Fruit fly (Drosophila melanogaster) whole organism, embryonic: ENCODE data around the gene CG16959.

Experiments
- Adf1 ChIP-seq: fragments of 200-800 bp; sonication (Bioruptor generic); IDR thresholded peaks from 2 replicates; pipeline ENCODE4 v1.3.6; 2022; ENCODE audit warnings: missing biosample characterization, missing genetic modification characterization
- CG10462 ChIP-seq: fragments of 200-800 bp; sonication (Bioruptor generic); optimal IDR thresholded peaks from 2 replicates; lab custom pipeline; 2016; ENCODE audit warnings: missing biosample characterization, missing genetic modification characterization
- CG10959 ChIP-seq: fragments of 200-800 bp; sonication (Bioruptor generic); IDR thresholded peaks from 2 replicates; pipeline ENCODE4 v1.3.6; 2022; ENCODE audit warnings: missing biosample characterization, missing genetic modification characterization
- CG11696 ChIP-seq: fragments of 200-800 bp; sonication (Bioruptor generic); IDR thresholded peaks from 2 replicates; pipeline ENCODE4 v1.3.6; 2022; ENCODE audit warnings: missing biosample characterization, missing genetic modification characterization
- CG11723 ChIP-seq: fragments of 200-800 bp; sonication (Bioruptor generic); optimal IDR thresholded peaks from 2 replicates; lab custom pipeline; 2017; ENCODE audit warnings: missing biosample characterization, mild to moderate bottlenecking, missing genetic modification characterization
- CG12071 ChIP-seq: fragments of 200-800 bp; sonication (Bioruptor generic); optimal IDR thresholded peaks from 3 replicates; lab custom pipeline; 2018; ENCODE audit warnings: missing biosample characterization, mild to moderate bottlenecking, missing genetic modification characterization
- CG14710 ChIP-seq: fragments of 200-800 bp; sonication (Bioruptor generic); optimal IDR thresholded peaks from 3 replicates; lab custom pipeline; 2019; ENCODE audit warnings: missing biosample characterization, mild to moderate bottlenecking, missing genetic modification characterization, moderate library complexity
- CG14965 ChIP-seq: fragments of 200-800 bp; sonication (Bioruptor generic); optimal IDR thresholded peaks from 2 replicates; lab custom pipeline; 2016; ENCODE audit warnings: missing biosample characterization, missing genetic modification characterization, borderline replicate concordance
- CG15514 ChIP-seq: fragments of 200-800 bp; sonication (Bioruptor generic); optimal IDR thresholded peaks from 3 replicates; lab custom pipeline; 2017; ENCODE audit warnings: missing biosample characterization, missing genetic modification characterization, mild to moderate bottlenecking, moderate library complexity, missing genetic modification reagents
- CG16863 ChIP-seq: fragments of 200-800 bp; sonication (Bioruptor generic); optimal IDR thresholded peaks from 3 replicates; lab custom pipeline; 2016; ENCODE audit warnings: missing biosample characterization, missing genetic modification characterization
- CG17186 ChIP-seq: fragments of 200-800 bp; sonication (Bioruptor generic); optimal IDR thresholded peaks from 3 replicates; lab custom pipeline; 2017; ENCODE audit warnings: missing biosample characterization, missing genetic modification reagents, missing genetic modification characterization
- CG17612 ChIP-seq: fragments of 200-800 bp; sonication (Bioruptor generic); IDR thresholded peaks from 2 replicates; pipeline ENCODE4 v1.3.6; 2022; ENCODE audit warnings: missing biosample characterization, missing genetic modification characterization
- CG18011 ChIP-seq: fragments of 200-800 bp; sonication (Bioruptor generic); optimal IDR thresholded peaks from 2 replicates; lab custom pipeline; 2017; ENCODE audit warnings: missing biosample characterization, missing genetic modification characterization, mild to moderate bottlenecking, moderate library complexity, missing genotype
- CG18476 ChIP-seq: fragments of 200-800 bp; sonication (Bioruptor generic); optimal IDR thresholded peaks from 2 replicates; lab custom pipeline; 2016; ENCODE audit warnings: missing biosample characterization, mild to moderate bottlenecking, missing genetic modification characterization
- CG18619 ChIP-seq: fragments of 200-800 bp; sonication (Bioruptor generic); optimal IDR thresholded peaks from 3 replicates; lab custom pipeline; 2017; ENCODE audit warnings: missing biosample characterization, mild to moderate bottlenecking, missing genetic modification characterization
- CG32532 ChIP-seq: fragments of 200-800 bp; sonication (Bioruptor generic); IDR thresholded peaks from 2 replicates; pipeline ENCODE4 v1.3.6; 2022; ENCODE audit warnings: missing biosample characterization, missing genetic modification characterization
- CG3407 ChIP-seq: fragments of 200-800 bp; sonication (Bioruptor generic); optimal IDR thresholded peaks from 2 replicates; lab custom pipeline; 2018; ENCODE audit warnings: missing biosample characterization, mild to moderate bottlenecking, missing genetic modification characterization
- CG3995 ChIP-seq: fragments of 200-800 bp; sonication (Bioruptor generic); optimal IDR thresholded peaks from 3 replicates; lab custom pipeline; 2016; ENCODE audit warnings: missing biosample characterization, missing genetic modification characterization
- CG4328 ChIP-seq: fragments of 200-800 bp; sonication (Bioruptor generic); optimal IDR thresholded peaks from 3 replicates; lab custom pipeline; 2017; ENCODE audit warnings: missing biosample characterization, missing genetic modification reagents, missing genetic modification characterization
- CG4730 ChIP-seq: fragments of 200-800 bp; sonication (Bioruptor generic); IDR thresholded peaks from 2 replicates; pipeline ENCODE4 v1.3.6; 2022; ENCODE audit warnings: missing biosample characterization, missing genetic modification characterization
- CG6654 ChIP-seq: fragments of 200-800 bp; sonication (Bioruptor generic); optimal IDR thresholded peaks from 2 replicates; lab custom pipeline; 2017; ENCODE audit warnings: missing biosample characterization, mild to moderate bottlenecking, missing genetic modification characterization
- CG7745 ChIP-seq: fragments of 200-800 bp; sonication (Bioruptor generic); optimal IDR thresholded peaks from 2 replicates; lab custom pipeline; 2018; ENCODE audit warnings: missing biosample characterization, mild to moderate bottlenecking, missing genetic modification characterization, moderate library complexity
- CG8478 ChIP-seq: fragments of >200 bp; optimal IDR thresholded peaks from 2 replicates; lab custom pipeline; 2018
- CTCF ChIP-seq: fragments of 200-800 bp; sonication (Bioruptor generic); optimal IDR thresholded peaks from 2 replicates; lab custom pipeline; 2017; ENCODE audit warnings: missing biosample characterization, mild to moderate bottlenecking, missing genetic modification characterization, moderate library complexity
- D ChIP-seq, 2 experiments: fragments of 200-800 bp in 1 of 2; fragments of >200 bp in 1 of 2; sonication (Bioruptor generic) in 1 of 2; optimal IDR thresholded peaks; 2 replicates in 1 of 2; 3 replicates in 1 of 2; lab custom pipeline; 2017; ENCODE audit warnings: mild to moderate bottlenecking in 1 of 2, missing biosample characterization in 1 of 2, missing genetic modification characterization in 1 of 2, missing genetic modification reagents in 1 of 2
- Dref ChIP-seq: fragments of 200-800 bp; sonication (Bioruptor generic); IDR thresholded peaks from 2 replicates; pipeline ENCODE4 v1.3.6; 2022; ENCODE audit warnings: missing biosample characterization, missing genetic modification characterization
- ERR ChIP-seq: fragments of 200-800 bp; sonication (Bioruptor generic); optimal IDR thresholded peaks from 2 replicates; lab custom pipeline; 2016; ENCODE audit warnings: missing biosample characterization, missing genetic modification characterization
- Eip74EF ChIP-seq, 2 experiments: fragments of 200-800 bp in 1 of 2; fragments of >200 bp in 1 of 2; sonication (Bioruptor generic) in 1 of 2; optimal IDR thresholded peaks; 2 replicates each; lab custom pipeline; 2017 to 2019; ENCODE audit warnings: missing biosample characterization in 2 of 2, missing genetic modification characterization in 2 of 2, mild to moderate bottlenecking in 1 of 2, moderate library complexity in 1 of 2
- H15 ChIP-seq: fragments of 200-800 bp; sonication (Bioruptor generic); IDR thresholded peaks from 3 replicates; pipeline ENCODE4 v1.3.6; 2022; ENCODE audit warnings: missing biosample characterization, missing genetic modification characterization
- HmgD ChIP-seq: fragments of 200-800 bp; sonication (Bioruptor generic); optimal IDR thresholded peaks from 3 replicates; lab custom pipeline; 2016; ENCODE audit warnings: missing biosample characterization, missing genetic modification characterization
- Jarid2 ChIP-seq: fragments of 200-800 bp; sonication (Bioruptor generic); optimal IDR thresholded peaks from 3 replicates; lab custom pipeline; 2017; ENCODE audit warnings: mild to moderate bottlenecking, missing biosample characterization, missing genetic modification reagents, missing genetic modification characterization
- Lhr ChIP-seq: fragments of 200-800 bp; sonication (Bioruptor generic); optimal IDR thresholded peaks from 3 replicates; lab custom pipeline; 2017; ENCODE audit warnings: mild to moderate bottlenecking, missing biosample characterization, missing genetic modification reagents, missing genetic modification characterization
- NK7.1 ChIP-seq: fragments of 200-800 bp; sonication (Bioruptor generic); optimal IDR thresholded peaks from 3 replicates; lab custom pipeline; 2016; ENCODE audit warnings: missing biosample characterization, missing genetic modification characterization
- Sry-δ ChIP-seq: fragments of 200-800 bp; sonication (Bioruptor generic); optimal IDR thresholded peaks from 2 replicates; lab custom pipeline; 2016; ENCODE audit warnings: missing biosample characterization, missing genetic modification characterization
- Xrp1 ChIP-seq: fragments of 200-800 bp; sonication (Bioruptor generic); IDR thresholded peaks from 2 replicates; pipeline ENCODE4 v1.3.6; 2022; ENCODE audit warnings: missing biosample characterization, missing genetic modification characterization
- YL-1 ChIP-seq: fragments of 200-800 bp; sonication (Bioruptor generic); optimal IDR thresholded peaks from 3 replicates; lab custom pipeline; 2017; ENCODE audit warnings: missing biosample characterization, mild to moderate bottlenecking, missing genetic modification characterization
- abd-A ChIP-seq: fragments of 200-800 bp; sonication (Bioruptor generic); optimal IDR thresholded peaks from 3 replicates; lab custom pipeline; 2019; ENCODE audit warnings: missing biosample characterization, mild to moderate bottlenecking, missing genetic modification characterization, moderate library complexity
- az2 ChIP-seq: fragments of 200-800 bp; sonication (Bioruptor generic); optimal IDR thresholded peaks from 3 replicates; lab custom pipeline; 2016; ENCODE audit warnings: missing biosample characterization, missing genetic modification characterization
- cad ChIP-seq: fragments of >200 bp; optimal IDR thresholded peaks from 2 replicates; lab custom pipeline; 2017; ENCODE audit warnings: missing biosample characterization, missing genetic modification characterization
- crol ChIP-seq: fragments of 200-800 bp; sonication (Bioruptor generic); IDR thresholded peaks from 2 replicates; pipeline ENCODE4 v1.3.6; 2022; ENCODE audit warnings: missing biosample characterization, missing genetic modification characterization
- eve ChIP-seq, 2 experiments: fragments of >200 bp; optimal IDR thresholded peaks; 2 replicates each; lab custom pipeline; 2017; ENCODE audit warnings: missing biosample characterization in 2 of 2, missing genetic modification characterization in 2 of 2
- fd102C ChIP-seq: fragments of 200-800 bp; sonication (Bioruptor generic); optimal IDR thresholded peaks from 2 replicates; lab custom pipeline; 2018; ENCODE audit warnings: missing biosample characterization, mild to moderate bottlenecking, missing genetic modification characterization, moderate library complexity
- her ChIP-seq: fragments of 200-800 bp; sonication (Bioruptor generic); optimal IDR thresholded peaks from 2 replicates; lab custom pipeline; 2016; ENCODE audit warnings: missing biosample characterization, missing genetic modification characterization
- jigr1 ChIP-seq: fragments of 200-800 bp; sonication (Bioruptor generic); IDR thresholded peaks from 3 replicates; pipeline ENCODE4 v1.3.6; 2022; ENCODE audit warnings: missing biosample characterization, missing genetic modification characterization
- jing ChIP-seq: fragments of 200-800 bp; sonication (Bioruptor generic); optimal IDR thresholded peaks from 2 replicates; lab custom pipeline; 2018; ENCODE audit warnings: missing biosample characterization, mild to moderate bottlenecking, missing genetic modification characterization
- jumu ChIP-seq: fragments of 200-800 bp; sonication (Bioruptor generic); optimal IDR thresholded peaks from 3 replicates; lab custom pipeline; 2016; ENCODE audit warnings: missing biosample characterization, missing genetic modification characterization
- slp2 ChIP-seq: fragments of 200-800 bp; sonication (Bioruptor generic); optimal IDR thresholded peaks from 2 replicates; lab custom pipeline; 2016; ENCODE audit warnings: missing biosample characterization, missing genetic modification characterization
- trh ChIP-seq: fragments of 200-800 bp; sonication (Bioruptor generic); optimal IDR thresholded peaks from 2 replicates; lab custom pipeline; 2016; ENCODE audit warnings: missing biosample characterization, missing genetic modification characterization
- wdn ChIP-seq: fragments of 200-800 bp; sonication (Bioruptor generic); IDR thresholded peaks from 2 replicates; pipeline ENCODE4 v1.3.6; 2022; ENCODE audit warnings: missing biosample characterization, missing genetic modification characterization
- zfh1 ChIP-seq: fragments of 200-800 bp; sonication (Bioruptor generic); IDR thresholded peaks from 3 replicates; pipeline ENCODE4 v1.3.6; 2022; ENCODE audit warnings: missing biosample characterization, missing genetic modification characterization

The CG16959 gene

dm6 chr3L:15143638-15144600, 18.8 kb upstream of the CG16959 start, which contains the start of the genes CG32147 and Pex3 (continued):
- TF ChIP-seq CG14965 (GFP tag; lab: Kevin White, UChicago): no peak
- TF ChIP-seq D (optimal IDR thresholded peaks at IDR 0.05; lab: Kevin White, UChicago): no peak
- TF ChIP-seq D (GFP tag; optimal IDR thresholded peaks at IDR 0.05; lab: Kevin White, UChicago): no peak
- TF ChIP-seq NK7.1 (GFP tag; lab: Kevin White, UChicago): no peak
- TF ChIP-seq slp2 (GFP tag; lab: Kevin White, UChicago): no peak
- TF ChIP-seq zfh1: no peak
- no peak for TF ChIP-seq Eip74EF (GFP tag; optimal IDR thresholded peaks at IDR 0.05; lab: Kevin White, UChicago)
- no peak for TF ChIP-seq CG11696 (GFP tag; lab: Robert Waterston, UW)
- TF ChIP-seq CG11723 (GFP tag; lab: Kevin White, UChicago): no peak
- no peak for TF ChIP-seq CG10462 (GFP tag; lab: Kevin White, UChicago)
- TF ChIP-seq CG18619: no peak
- TF ChIP-seq jigr1 (GFP tag; lab: Robert Waterston, UW): no peak
- TF ChIP-seq CG17612 (GFP tag; lab: Robert Waterston, UW): no peak
- TF ChIP-seq CG17186 (GFP tag; lab: Kevin White, UChicago): no peak
- TF ChIP-seq trh: no peak
- peak; percentile 50; the same call in 1 of the 2 replicates for TF ChIP-seq crol (GFP tag; lab: Robert Waterston, UW)
- TF ChIP-seq CG4328 (GFP tag; lab: Kevin White, UChicago): no peak
- TF ChIP-seq CG14710 (tag; lab: Kevin White, UChicago): peak; percentile 77
- no peak for TF ChIP-seq eve (GFP tag; optimal IDR thresholded peaks at IDR 0.05; lab: Kevin White, UChicago)
- no peak for TF ChIP-seq CG3407 (GFP tag; lab: Kevin White, UChicago)
- no peak for TF ChIP-seq CG16863 (GFP tag; lab: Kevin White, UChicago)
- TF ChIP-seq CG18011 (GFP tag; lab: Kevin White, UChicago): no peak
- no peak for TF ChIP-seq Xrp1
- TF ChIP-seq CG10959 (GFP tag; lab: Robert Waterston, UW): no peak
- TF ChIP-seq Lhr (GFP tag; lab: Kevin White, UChicago): peak; percentile 56
- 0 out of 2 replicates have a peak, but pooled peaks have one; percentile 21 for TF ChIP-seq CG32532 (GFP tag; lab: Robert Waterston, UW)
- no peak for TF ChIP-seq Dref (GFP tag; lab: Robert Waterston, UW)
- no peak for TF ChIP-seq CG8478 (lab: Kevin White, UChicago)
- TF ChIP-seq her (GFP tag; lab: Kevin White, UChicago): no peak
- TF ChIP-seq CTCF (GFP tag; lab: Kevin White, UChicago): peak; percentile 68
- TF ChIP-seq fd102C (GFP tag; lab: Kevin White, UChicago): no peak
- peak; percentile 6 for TF ChIP-seq CG3995 (GFP tag; lab: Kevin White, UChicago)
- no peak for TF ChIP-seq CG4730
- TF ChIP-seq jumu: no peak
- TF ChIP-seq CG7745: no peak
- TF ChIP-seq ERR (GFP tag; lab: Kevin White, UChicago): no peak
- no peak for TF ChIP-seq wdn (GFP tag; lab: Robert Waterston, UW)
- no peak for TF ChIP-seq Sry-δ (GFP tag; lab: Kevin White, UChicago)
- TF ChIP-seq Jarid2 (GFP tag; lab: Kevin White, UChicago): no peak
- TF ChIP-seq az2 (GFP tag; lab: Kevin White, UChicago): no peak
- TF ChIP-seq abd-A (tag; lab: Kevin White, UChicago): no peak
- peak; percentile 85 for TF ChIP-seq YL-1 (GFP tag; lab: Kevin White, UChicago)
- TF ChIP-seq CG18476: no peak
- peak; percentile 83 for TF ChIP-seq CG15514
- TF ChIP-seq cad: no peak
- no peak for TF ChIP-seq CG12071 (GFP tag; lab: Kevin White, UChicago)
- no peak for TF ChIP-seq jing
- no peak for TF ChIP-seq H15
- TF ChIP-seq HmgD (GFP tag; lab: Kevin White, UChicago): no peak
- peak; percentile 96 for TF ChIP-seq Adf1 (GFP tag; lab: Robert Waterston, UW)
- TF ChIP-seq CG6654 (GFP tag; lab: Kevin White, UChicago): no peak
